Worm (Caenorhabditis elegans) whole organism, L2 larva: ENCODE results near the gene T25D10.1.

Experiments
- C34F6.9 ChIP-seq: fragments of 150-350 bp; optimal IDR thresholded peaks from 2 replicates; lab custom pipeline; 2014; ENCODE audit warnings: missing biosample characterization, missing genetic modification characterization
- F13H6.1 ChIP-seq: sonication (generic microtip); optimal IDR thresholded peaks from 2 replicates; lab custom pipeline; 2016; ENCODE audit warnings: missing genetic modification characterization, missing compliant biosample characterization
- R02D3.7 ChIP-seq: fragments of 150-350 bp; optimal IDR thresholded peaks from 2 replicates; lab custom pipeline; 2014; ENCODE audit warnings: missing biosample characterization, missing genetic modification characterization
- Y55F3AM.14 ChIP-seq: fragments of 200-800 bp; sonication (Bioruptor generic); optimal IDR thresholded peaks from 2 replicates; lab custom pipeline; 2018; ENCODE audit warnings: mild to moderate bottlenecking, missing genetic modification characterization, missing compliant biosample characterization
- alr-1 ChIP-seq: fragments of 150-350 bp; optimal IDR thresholded peaks from 2 replicates; lab custom pipeline; 2014; ENCODE audit warnings: missing biosample characterization, missing genetic modification characterization
- ama-1 ChIP-seq: fragments of 150-350 bp; optimal IDR thresholded peaks from 2 replicates; lab custom pipeline; 2018; ENCODE audit warnings: inconsistent platforms
- blmp-1 ChIP-seq: sonication (generic microtip); optimal IDR thresholded peaks from 2 replicates; lab custom pipeline; 2017; ENCODE audit warnings: missing genetic modification characterization, mild to moderate bottlenecking, missing compliant biosample characterization, antibody characterized with exemption, moderate library complexity; ENCODE audit not compliant: insufficient read depth
- ceh-16 ChIP-seq: fragments of 150-350 bp; optimal IDR thresholded peaks from 2 replicates; lab custom pipeline; 2014; ENCODE audit warnings: missing biosample characterization, missing genetic modification characterization
- ceh-82 ChIP-seq: fragments of 150-350 bp; optimal IDR thresholded peaks from 2 replicates; lab custom pipeline; 2014; ENCODE audit warnings: missing biosample characterization, missing genetic modification characterization
- crh-2 ChIP-seq: sonication (generic microtip); optimal IDR thresholded peaks from 2 replicates; lab custom pipeline; 2017; ENCODE audit warnings: missing biosample characterization, missing genetic modification characterization
- dmd-4 ChIP-seq: sonication (generic microtip); optimal IDR thresholded peaks from 2 replicates; lab custom pipeline; 2017; ENCODE audit warnings: missing biosample characterization, missing genetic modification characterization
- egl-27 ChIP-seq: sonication (generic microtip); optimal IDR thresholded peaks from 3 replicates; lab custom pipeline; 2017; ENCODE audit warnings: missing biosample characterization, missing genetic modification reagents, missing genetic modification characterization
- elt-1 ChIP-seq: fragments of 150-350 bp; optimal IDR thresholded peaks from 2 replicates; lab custom pipeline; 2014; ENCODE audit warnings: missing biosample characterization, missing genetic modification characterization
- elt-3 ChIP-seq: sonication (generic microtip); optimal IDR thresholded peaks from 2 replicates; lab custom pipeline; 2017; ENCODE audit warnings: missing biosample characterization, missing genetic modification characterization
- fos-1 ChIP-seq: fragments of 150-350 bp; optimal IDR thresholded peaks from 2 replicates; lab custom pipeline; 2014; ENCODE audit warnings: missing biosample characterization, missing genetic modification characterization
- gmeb-1 ChIP-seq: fragments of 150-350 bp; optimal IDR thresholded peaks from 2 replicates; lab custom pipeline; 2014; ENCODE audit warnings: missing biosample characterization, missing genetic modification characterization
- lin-11 ChIP-seq: fragments of 150-350 bp; sonication (generic microtip); optimal IDR thresholded peaks from 2 replicates; lab custom pipeline; 2014; ENCODE audit warnings: missing biosample characterization, missing genetic modification characterization, inconsistent platforms, mixed read lengths
- lin-13 ChIP-seq: fragments of 150-350 bp; optimal IDR thresholded peaks from 2 replicates; lab custom pipeline; 2014; ENCODE audit warnings: missing biosample characterization, missing genetic modification reagents, missing genetic modification characterization
- lin-39 ChIP-seq: fragments of 150-350 bp; optimal IDR thresholded peaks from 2 replicates; lab custom pipeline; 2014; ENCODE audit warnings: missing biosample characterization, missing genetic modification reagents, missing genetic modification characterization
- lsy-2 ChIP-seq, 2 experiments: fragments of 150-350 bp in 1 of 2; sonication (generic microtip) in 1 of 2; optimal IDR thresholded peaks; 2 replicates each; lab custom pipeline; 2014 to 2017; ENCODE audit warnings: missing biosample characterization in 2 of 2, missing genetic modification characterization in 2 of 2
- mab-5 ChIP-seq: fragments of 150-350 bp; optimal IDR thresholded peaks from 2 replicates; lab custom pipeline; 2014; ENCODE audit warnings: missing biosample characterization, missing genetic modification characterization
- mbf-1 ChIP-seq: sonication (generic microtip); optimal IDR thresholded peaks from 2 replicates; lab custom pipeline; 2017; ENCODE audit warnings: missing biosample characterization, missing genetic modification characterization
- mdl-1 ChIP-seq, 2 experiments: fragments of 150-350 bp in 1 of 2; sonication (generic microtip) in 1 of 2; optimal IDR thresholded peaks; 2 replicates each; lab custom pipeline; 2017; ENCODE audit warnings: missing biosample characterization in 2 of 2, missing genetic modification characterization in 2 of 2
- nhr-10 ChIP-seq: sonication (generic microtip); optimal IDR thresholded peaks from 2 replicates; lab custom pipeline; 2017; ENCODE audit warnings: missing biosample characterization, missing genetic modification characterization
- nhr-11 ChIP-seq: fragments of 150-350 bp; optimal IDR thresholded peaks from 2 replicates; lab custom pipeline; 2014; ENCODE audit warnings: missing biosample characterization, missing genetic modification characterization
- nhr-12 ChIP-seq: fragments of 150-350 bp; optimal IDR thresholded peaks from 2 replicates; lab custom pipeline; 2014; ENCODE audit warnings: missing biosample characterization, missing genetic modification characterization
- nhr-129 ChIP-seq: fragments of 150-350 bp; optimal IDR thresholded peaks from 2 replicates; lab custom pipeline; 2014; ENCODE audit warnings: missing biosample characterization, missing genetic modification characterization
- nhr-21 ChIP-seq: fragments of 150-350 bp; optimal IDR thresholded peaks from 2 replicates; lab custom pipeline; 2014; ENCODE audit warnings: missing biosample characterization, missing genetic modification characterization
- nhr-23 ChIP-seq: fragments of 150-350 bp; optimal IDR thresholded peaks from 2 replicates; lab custom pipeline; 2014; ENCODE audit warnings: missing biosample characterization, missing genetic modification reagents, missing genetic modification characterization
- nhr-237 ChIP-seq: fragments of 150-350 bp; optimal IDR thresholded peaks from 2 replicates; lab custom pipeline; 2014; ENCODE audit warnings: missing biosample characterization, missing genetic modification characterization
- nhr-25 ChIP-seq: fragments of 150-350 bp; sonication (generic microtip); optimal IDR thresholded peaks from 3 replicates; lab custom pipeline; 2014; ENCODE audit warnings: missing biosample characterization, missing genetic modification characterization
- nhr-77 ChIP-seq: fragments of 150-350 bp; optimal IDR thresholded peaks from 2 replicates; lab custom pipeline; 2014; ENCODE audit warnings: missing biosample characterization, missing genetic modification characterization
- peb-1 ChIP-seq: fragments of 150-350 bp; optimal IDR thresholded peaks from 2 replicates; lab custom pipeline; 2014; ENCODE audit warnings: missing biosample characterization, missing genetic modification characterization
- sem-4 ChIP-seq: fragments of 150-350 bp; optimal IDR thresholded peaks from 2 replicates; lab custom pipeline; 2014; ENCODE audit warnings: missing biosample characterization, missing genetic modification reagents, missing genetic modification characterization
- skn-1 ChIP-seq: sonication (generic microtip); optimal IDR thresholded peaks from 2 replicates; lab custom pipeline; 2017; ENCODE audit warnings: missing biosample characterization, missing genetic modification characterization
- sma-3 ChIP-seq: sonication (generic microtip); optimal IDR thresholded peaks from 2 replicates; lab custom pipeline; 2016; ENCODE audit warnings: missing genetic modification reagents, missing genetic modification characterization, missing compliant biosample characterization
- sma-9 ChIP-seq, 2 experiments: fragments of 150-350 bp in 1 of 2; sonication (generic microtip) in 1 of 2; optimal IDR thresholded peaks; 2 replicates each; lab custom pipeline; 2014 to 2016; ENCODE audit warnings: missing genetic modification characterization in 2 of 2, mild to moderate bottlenecking in 1 of 2, missing biosample characterization in 1 of 2, missing compliant biosample characterization in 1 of 2, missing genetic modification reagents in 1 of 2, moderate library complexity in 1 of 2
- snpc-4 ChIP-seq: fragments of 150-350 bp; optimal IDR thresholded peaks from 2 replicates; lab custom pipeline; 2014; ENCODE audit warnings: missing biosample characterization, missing genetic modification characterization
- unc-39 ChIP-seq: fragments of 150-350 bp; optimal IDR thresholded peaks from 2 replicates; lab custom pipeline; 2014; ENCODE audit warnings: missing biosample characterization, missing genetic modification characterization
- unc-55 ChIP-seq: fragments of 150-350 bp; sonication (generic microtip); optimal IDR thresholded peaks from 3 replicates; lab custom pipeline; 2014; ENCODE audit warnings: missing biosample characterization, missing genetic modification reagents, missing genetic modification characterization
- zag-1 ChIP-seq: fragments of 150-350 bp; optimal IDR thresholded peaks from 2 replicates; lab custom pipeline; 2014; ENCODE audit warnings: missing biosample characterization, missing genetic modification characterization
- ztf-1 ChIP-seq: fragments of 200-800 bp; sonication (Bioruptor generic); conservative IDR thresholded peaks from 2 replicates; pipeline ENCODE4 v1.3.6; 2022; ENCODE audit warnings: missing genetic modification characterization, missing compliant biosample characterization
- ztf-11 ChIP-seq: sonication (generic microtip); optimal IDR thresholded peaks from 2 replicates; lab custom pipeline; 2017; ENCODE audit warnings: missing biosample characterization, missing genetic modification characterization
- ztf-4 ChIP-seq: fragments of 150-350 bp; optimal IDR thresholded peaks from 2 replicates; lab custom pipeline; 2014; ENCODE audit warnings: missing biosample characterization, missing genetic modification characterization

Gene T25D10.1

ce11 chrII:6365237-6365815 is 37.9 kb upstream of the T25D10.1 start, which contains the start of the genes ani-2 and clec-88:
TSS of gene ani-2 (minus strand) at chrII:6365367.
TSS of gene clec-88 (plus strand) at chrII:6365722.
- no peak for TF ChIP-seq egl-27 (tag; lab: Kevin White, UChicago)
- TF ChIP-seq alr-1 (tag; lab: Kevin White, UChicago), result no peak
- TF ChIP-seq ztf-11, result no peak
- no peak for TF ChIP-seq unc-39 (tag; lab: Kevin White, UChicago)
- no peak for TF ChIP-seq lin-13 (GFP tag; lab: Kevin White, UChicago)
- TF ChIP-seq Y55F3AM.14 (GFP tag; lab: Kevin White, UChicago), result no peak
- no peak for TF ChIP-seq blmp-1 (tag; lab: Kevin White, UChicago)
- no peak for TF ChIP-seq nhr-11 (tag; lab: Kevin White, UChicago)
- TF ChIP-seq nhr-12 (tag; lab: Kevin White, UChicago), result no peak
- no peak for TF ChIP-seq mdl-1 (tag; optimal IDR thresholded peaks at IDR 0.05; lab: Kevin White, UChicago)
- TF ChIP-seq skn-1, result no peak
- no peak for TF ChIP-seq elt-1

ce11 chrII:6366696-6367095 is 36.5 kb upstream of the T25D10.1 start, which contains the start of gene ctsa-4.1:
TSS of gene ctsa-4.1 (plus strand) at chrII:6366996.
- no peak for TF ChIP-seq peb-1 (tag; lab: Kevin White, UChicago)
- TF ChIP-seq nhr-12 (tag; lab: Kevin White, UChicago), result no peak
- TF ChIP-seq lin-11 (tag; lab: Kevin White, UChicago), result no peak
- TF ChIP-seq egl-27 (tag; lab: Kevin White, UChicago), result no peak
- no peak for TF ChIP-seq nhr-25 (tag; lab: Kevin White, UChicago)
- TF ChIP-seq mdl-1 (tag; optimal IDR thresholded peaks at IDR 0.05; lab: Kevin White, UChicago), result no peak
- TF ChIP-seq sem-4, result no peak
- TF ChIP-seq elt-3 (tag; lab: Kevin White, UChicago), result no peak
- TF ChIP-seq zag-1, result no peak
- TF ChIP-seq F13H6.1 (tag; lab: Kevin White, UChicago), result no peak
- TF ChIP-seq ceh-82 (tag; lab: Kevin White, UChicago), result no peak
- TF ChIP-seq ztf-4, result no peak
- no peak for TF ChIP-seq sma-9 (GFP tag; optimal IDR thresholded peaks at IDR 0.05; lab: Kevin White, UChicago)
- no peak for TF ChIP-seq sma-9 (tag; optimal IDR thresholded peaks at IDR 0.05; lab: Kevin White, UChicago)
- no peak for TF ChIP-seq elt-1
- no peak for TF ChIP-seq nhr-77 (tag; lab: Kevin White, UChicago)

ce11 chrII:6370110-6370509 is 33.1 kb upstream of the T25D10.1 start:
- TF ChIP-seq lsy-2 (tag; optimal IDR thresholded peaks at IDR 0.05; lab: Kevin White, UChicago) (peak; percentile 66 to 88), unc-55 (GFP tag; lab: Kevin White, UChicago) (peak; percentile 91), gmeb-1 (peak; percentile 77), C34F6.9 (tag; lab: Kevin White, UChicago) (peak; percentile 93), nhr-21 (tag; lab: Kevin White, UChicago) (peak; percentile 81), nhr-77 (tag; lab: Kevin White, UChicago) (no peak), elt-1 (no peak), alr-1 (tag; lab: Kevin White, UChicago) (no peak), nhr-10 (no peak), mdl-1 (tag; optimal IDR thresholded peaks at IDR 0.05; lab: Kevin White, UChicago) (peak; percentile 91 to 94), ceh-82 (tag; lab: Kevin White, UChicago) (no peak), fos-1 (tag; lab: Kevin White, UChicago) (peak; percentile 53), nhr-23 (tag; lab: Kevin White, UChicago) (no peak), sma-9 (GFP tag; optimal IDR thresholded peaks at IDR 0.05; lab: Kevin White, UChicago) (peak; percentile 90), sma-9 (tag; optimal IDR thresholded peaks at IDR 0.05; lab: Kevin White, UChicago) (no peak), nhr-237 (tag; lab: Kevin White, UChicago) (peak; percentile 40), snpc-4 (tag; lab: Kevin White, UChicago) (peak; percentile 66), ztf-11 (no peak), lin-39 (tag; lab: Kevin White, UChicago) (no peak), sma-3 (peak; percentile 80), nhr-12 (tag; lab: Kevin White, UChicago) (no peak), mab-5 (tag; lab: Kevin White, UChicago) (peak; percentile 71), F13H6.1 (tag; lab: Kevin White, UChicago) (peak; percentile 88), R02D3.7 (tag; lab: Kevin White, UChicago) (no peak), lin-11 (tag; lab: Kevin White, UChicago) (peak; percentile 83), dmd-4 (no peak), unc-39 (tag; lab: Kevin White, UChicago) (no peak), nhr-129 (tag; lab: Kevin White, UChicago) (peak; percentile 89), ztf-4 (peak; percentile 60), lin-13 (GFP tag; lab: Kevin White, UChicago) (peak; percentile 77), mbf-1 (no peak), blmp-1 (tag; lab: Kevin White, UChicago) (peak; percentile 92), ama-1 (lab: Kevin White, UChicago) (no peak), skn-1 (no peak), nhr-25 (tag; lab: Kevin White, UChicago) (peak; percentile 79), crh-2 (peak; percentile 88), peb-1 (tag; lab: Kevin White, UChicago) (no peak), nhr-11 (tag; lab: Kevin White, UChicago) (no peak), Y55F3AM.14 (GFP tag; lab: Kevin White, UChicago) (no peak), sem-4 (no peak), zag-1 (peak; percentile 56), ztf-1 (GFP tag; lab: Robert Waterston, UW) (no peak), egl-27 (tag; lab: Kevin White, UChicago) (peak; percentile 56), ceh-16 (tag; lab: Kevin White, UChicago) (no peak)
